Worm (Caenorhabditis elegans) whole organism, L3 larva: Measurements from ENCODE around the gene prx-19.

Source experiments
- ZK546.5 ChIP-seq: sonication (generic microtip); optimal IDR thresholded peaks from 2 replicates; lab custom pipeline; 2017; ENCODE audit warnings: missing biosample characterization, missing genetic modification characterization
- fkh-10 ChIP-seq: sonication (generic microtip); optimal IDR thresholded peaks from 2 replicates; lab custom pipeline; 2017; ENCODE audit warnings: missing biosample characterization, missing genetic modification reagents, missing genetic modification characterization
- hmg-11 ChIP-seq: sonication (generic microtip); optimal IDR thresholded peaks from 2 replicates; lab custom pipeline; 2016; ENCODE audit warnings: missing genetic modification characterization, missing compliant biosample characterization
- nhr-237 ChIP-seq: fragments of 150-350 bp; optimal IDR thresholded peaks from 2 replicates; lab custom pipeline; 2014; ENCODE audit warnings: missing biosample characterization, missing genetic modification characterization

DNA sequence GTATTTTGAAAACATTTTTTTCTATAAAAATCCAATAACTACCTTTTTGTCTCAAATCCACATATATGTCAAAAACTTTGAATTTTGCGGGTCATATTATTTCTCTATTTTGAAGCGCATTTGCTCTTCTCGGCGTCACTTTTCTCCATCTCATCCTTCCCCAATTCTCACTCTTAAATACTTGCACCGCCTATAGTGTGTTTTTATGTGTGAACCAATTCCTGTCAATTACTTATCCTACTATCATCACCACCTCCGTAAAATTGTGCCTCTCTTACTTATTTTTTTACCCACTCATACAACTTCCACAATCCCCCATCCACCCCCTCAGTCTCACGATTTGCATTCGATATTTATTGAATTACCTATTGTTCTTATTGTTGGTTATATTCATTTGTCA, 3.3 kb downstream of the prx-19 start:
- no peak for TF ChIP-seq nhr-237 (tag; lab: Kevin White, UChicago)
- TF ChIP-seq fkh-10 (GFP tag; lab: Kevin White, UChicago) = no peak
- no peak for TF ChIP-seq hmg-11 (tag; lab: Kevin White, UChicago)
- TF ChIP-seq ZK546.5 (tag; lab: Kevin White, UChicago) = no peak
